Worm (Caenorhabditis elegans) whole organism, midembryonic: ENCODE data around the gene R04B3.1.

Source experiments
- T22C8.4 ChIP-seq: fragments of 200-800 bp; sonication (Bioruptor generic); IDR thresholded peaks from 2 replicates; pipeline ENCODE4 v1.3.6; 2022; ENCODE audit warnings: missing genetic modification characterization, missing compliant biosample characterization
- cog-1 ChIP-seq: sonication (generic microtip); optimal IDR thresholded peaks from 2 replicates; lab custom pipeline; 2016; ENCODE audit warnings: missing genetic modification characterization, missing compliant biosample characterization
- flt-1 ChIP-seq: fragments of 200-800 bp; sonication (Bioruptor generic); IDR thresholded peaks from 2 replicates; pipeline ENCODE4 v1.3.6; 2022; ENCODE audit warnings: missing genetic modification characterization, missing compliant biosample characterization
- klf-2 ChIP-seq: fragments of 200-800 bp; sonication (Bioruptor generic); conservative IDR thresholded peaks from 2 replicates; pipeline ENCODE4 v1.3.6; 2022; ENCODE audit warnings: missing genetic modification reagents, missing genetic modification characterization, missing compliant biosample characterization
- med-1 ChIP-seq: sonication (generic microtip); optimal IDR thresholded peaks from 2 replicates; lab custom pipeline; 2017; ENCODE audit warnings: missing genetic modification characterization, mild to moderate bottlenecking, missing compliant biosample characterization, antibody characterized with exemption, missing genetic modification reagents; ENCODE audit not compliant: insufficient read depth
- ref-1 ChIP-seq: fragments of 200-800 bp; sonication (Bioruptor generic); conservative IDR thresholded peaks from 2 replicates; pipeline ENCODE4 v1.3.6; 2022; ENCODE audit warnings: missing genetic modification reagents, missing genetic modification characterization, missing compliant biosample characterization
- ztf-23 ChIP-seq: fragments of 200-800 bp; sonication (Bioruptor generic); IDR thresholded peaks from 2 replicates; pipeline ENCODE4 v1.3.6; 2022; ENCODE audit warnings: missing genetic modification reagents, missing genetic modification characterization, missing compliant biosample characterization

ce11 chrX:2438857-2439256, 32.3 kb downstream of the R04B3.1 start, which contains the start of gene gid-2:
- TF ChIP-seq cog-1 (tag; lab: Kevin White, UChicago): no peak
- no peak for TF ChIP-seq flt-1 (GFP tag; lab: Robert Waterston, UW)
- TF ChIP-seq ref-1 (GFP tag; lab: Robert Waterston, UW): no peak
- TF ChIP-seq ztf-23 (GFP tag; lab: Robert Waterston, UW): no peak
- TF ChIP-seq T22C8.4 (GFP tag; lab: Robert Waterston, UW): no peak
- TF ChIP-seq med-1: no peak
- TF ChIP-seq klf-2 (GFP tag; lab: Robert Waterston, UW): no peak
